Worm (Caenorhabditis elegans): ENCODE results near the gene unc-22.

The unc-22 gene

DNA sequence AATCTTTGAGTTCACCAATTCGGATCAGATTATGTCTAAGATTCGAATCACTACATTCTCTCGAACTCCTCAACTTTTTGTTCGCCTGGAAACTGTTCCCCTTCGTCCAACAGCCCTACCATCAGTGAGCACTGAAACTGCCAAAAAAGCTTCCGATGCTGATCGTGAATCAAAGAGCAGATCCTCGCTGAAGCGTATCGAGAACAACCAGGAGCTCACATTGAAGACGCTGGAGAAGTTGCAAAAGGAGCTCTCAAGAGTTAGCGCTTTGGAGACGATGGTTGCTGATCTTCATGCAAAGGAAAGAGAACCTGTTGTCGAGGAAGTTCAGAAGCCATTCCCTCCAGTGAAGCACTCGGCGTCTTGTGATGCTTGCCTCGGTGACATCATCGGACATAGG is 24.0 kb upstream of the unc-22 start:
- TF ChIP-seq skn-1 (tag; optimal IDR thresholded peaks at IDR 0.05) (peak; percentile 7), ztf-4 (tag; optimal IDR thresholded peaks at IDR 0.05) (peak; percentile 4), lin-39 (tag; optimal IDR thresholded peaks at IDR 0.05) (no peak), fos-1 (tag; optimal IDR thresholded peaks at IDR 0.05) (no peak)

DNA sequence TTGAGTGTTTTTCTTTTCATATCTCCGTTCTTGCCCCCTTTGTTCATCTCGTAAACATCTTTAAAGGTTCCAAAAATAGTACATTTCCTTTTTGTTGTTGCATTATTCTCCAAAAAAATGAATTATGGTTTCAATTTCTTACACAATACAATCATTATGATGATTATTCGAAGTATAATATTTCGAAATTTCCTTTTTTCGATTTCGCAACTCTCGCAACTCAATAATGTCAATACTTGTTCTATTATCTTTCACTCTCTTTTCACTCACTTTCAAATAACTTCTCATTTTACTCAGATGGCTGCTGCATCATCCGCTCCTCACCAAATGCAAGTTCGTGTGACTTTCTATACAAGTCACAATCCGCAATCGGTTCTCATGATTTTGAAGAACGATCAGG is 23.2 kb upstream of the unc-22 start, which contains the start of gene sqst-1:
Gene sqst-1, plus strand, starts transcription at position 298 of the 400 bp plus-strand sequence.
- TF ChIP-seq mep-1 (tag; optimal IDR thresholded peaks at IDR 0.05) (peak; percentile 11), nhr-11 (tag; optimal IDR thresholded peaks at IDR 0.05) (no peak), snpc-4 (tag; optimal IDR thresholded peaks at IDR 0.05) (no peak), zag-1 (tag; optimal IDR thresholded peaks at IDR 0.05) (no peak), unc-86 (tag; optimal IDR thresholded peaks at IDR 0.05) (no peak), blmp-1 (tag; optimal IDR thresholded peaks at IDR 0.05) (peak; percentile 26), nhr-237 (tag; optimal IDR thresholded peaks at IDR 0.05) (no peak), skn-1 (tag; optimal IDR thresholded peaks at IDR 0.05) (peak; percentile 99), nhr-77 (tag; optimal IDR thresholded peaks at IDR 0.05) (no peak), unc-62 (GFP tag; optimal IDR thresholded peaks at IDR 0.05) (no peak)

DNA sequence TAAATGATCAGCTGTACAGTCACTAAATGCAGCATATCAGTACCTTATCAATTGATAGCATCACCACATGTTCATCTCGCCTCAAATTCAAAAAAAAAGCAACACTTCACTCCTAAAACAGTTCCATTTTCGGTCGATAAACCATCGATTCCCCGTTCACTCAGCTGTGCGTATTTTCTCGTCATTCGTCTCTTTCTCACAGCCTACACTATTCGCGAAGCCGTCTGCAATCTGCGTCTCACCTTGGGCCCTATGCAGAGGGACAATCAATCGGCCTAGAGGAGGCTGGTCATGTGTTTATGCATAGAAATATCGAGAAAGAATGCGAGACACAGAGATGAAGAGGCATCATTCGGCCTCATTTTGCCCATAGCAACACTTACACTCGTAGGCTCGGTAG is 21.6 kb upstream of the unc-22 start:
- peak; percentile 44 for TF ChIP-seq blmp-1 (tag; optimal IDR thresholded peaks at IDR 0.05)
- peak; percentile 92 for TF ChIP-seq nhr-71 (tag; optimal IDR thresholded peaks at IDR 0.05)
- peak; percentile 36 for TF ChIP-seq pax-3 (tag; optimal IDR thresholded peaks at IDR 0.05)
- peak; percentile 68 for TF ChIP-seq lir-3 (tag; optimal IDR thresholded peaks at IDR 0.05; ENCODE audit: poor library complexity)
- TF ChIP-seq lin-14 (GFP tag; optimal IDR thresholded peaks at IDR 0.05): peak; percentile 95
- peak; percentile 50 for TF ChIP-seq grh-1 (GFP tag; IDR thresholded peaks at IDR 0.05)
- TF ChIP-seq lsy-2 (tag; optimal IDR thresholded peaks at IDR 0.05): peak; percentile 72 to 83
- peak; percentile 62 to 86 for TF ChIP-seq lin-35 (GFP tag; optimal IDR thresholded peaks at IDR 0.05)
- peak; percentile 27 for TF ChIP-seq egl-13 (tag; optimal IDR thresholded peaks at IDR 0.05)
- peak; percentile 83 for TF ChIP-seq C16A3.4 (tag; optimal IDR thresholded peaks at IDR 0.05)
- no peak for TF ChIP-seq hpl-2 (GFP tag; optimal IDR thresholded peaks at IDR 0.05)
- no peak for TF ChIP-seq sox-4 (tag; optimal IDR thresholded peaks at IDR 0.05)
- peak; percentile 72 for TF ChIP-seq nhr-90 (tag; optimal IDR thresholded peaks at IDR 0.05; ENCODE audit: poor library complexity)
- peak; percentile 73 for TF ChIP-seq nhr-19 (GFP tag; conservative IDR thresholded peaks at IDR 0.05)
- peak; percentile 54; the same call in 1 of the 2 replicates for TF ChIP-seq isw-1 (GFP tag; IDR thresholded peaks at IDR 0.05)
- TF ChIP-seq ama-1 (optimal IDR thresholded peaks at IDR 0.05): peak; percentile 63
- peak in 1 of 2 experiments; percentile 86 for TF ChIP-seq mdl-1 (tag; optimal IDR thresholded peaks at IDR 0.05)
- TF ChIP-seq F16B12.6 (tag; optimal IDR thresholded peaks at IDR 0.05): peak; percentile 67
- peak; percentile 66 for TF ChIP-seq lin-13 (GFP tag; optimal IDR thresholded peaks at IDR 0.05)
- peak; percentile 69 for TF ChIP-seq nhr-11 (tag; optimal IDR thresholded peaks at IDR 0.05)
- no peak for TF ChIP-seq lin-39 (tag; optimal IDR thresholded peaks at IDR 0.05)
- TF ChIP-seq pqm-1 (tag; optimal IDR thresholded peaks at IDR 0.05): no peak
- peak; percentile 93 for TF ChIP-seq nhr-20 (tag; optimal IDR thresholded peaks at IDR 0.05)
- TF ChIP-seq dpl-1 (GFP tag; optimal IDR thresholded peaks at IDR 0.05): peak; percentile 60 to 70 (median 63)
- no peak for TF ChIP-seq hlh-17 (GFP tag; optimal IDR thresholded peaks at IDR 0.05; ENCODE audit: borderline replicate concordance)
- peak; percentile 63 for TF ChIP-seq nhr-77 (tag; optimal IDR thresholded peaks at IDR 0.05)
- peak; percentile 66 for TF ChIP-seq dsc-1 (tag; optimal IDR thresholded peaks at IDR 0.05)
- no peak for TF ChIP-seq C34B4.2 (tag; optimal IDR thresholded peaks at IDR 0.05)
- TF ChIP-seq jun-1 (tag; optimal IDR thresholded peaks at IDR 0.05): peak; percentile 81
- peak; percentile 67 for TF ChIP-seq fos-1 (tag; optimal IDR thresholded peaks at IDR 0.05)
- no peak for TF ChIP-seq alr-1 (tag; optimal IDR thresholded peaks at IDR 0.05; ENCODE audit: borderline replicate concordance)
- TF ChIP-seq ztf-11 (tag; optimal IDR thresholded peaks at IDR 0.05): peak in 1 of 2 experiments; percentile 55
- peak; percentile 85 for TF ChIP-seq ztf-4 (tag; optimal IDR thresholded peaks at IDR 0.05)
- peak; percentile 8; the same call in 1 of the 2 replicates for TF ChIP-seq ceh-88 (GFP tag; IDR thresholded peaks at IDR 0.05)
- TF ChIP-seq ceh-8 (GFP tag; optimal IDR thresholded peaks at IDR 0.05): no peak
- TF ChIP-seq sup-37 (GFP tag; optimal IDR thresholded peaks at IDR 0.05): no peak
- peak; percentile 47 for TF ChIP-seq nhr-237 (tag; optimal IDR thresholded peaks at IDR 0.05)
- no peak for TF ChIP-seq pag-3 (tag; optimal IDR thresholded peaks at IDR 0.05; ENCODE audit: borderline replicate concordance, insufficient read depth)
- TF ChIP-seq ceh-82 (tag; optimal IDR thresholded peaks at IDR 0.05): peak; percentile 51 to 82 (median 72)
- peak; percentile 85 for TF ChIP-seq nhr-47 (tag; optimal IDR thresholded peaks at IDR 0.05)
- peak; percentile 93 for TF ChIP-seq nhr-85 (tag)
- TF ChIP-seq unc-86 (tag; optimal IDR thresholded peaks at IDR 0.05): peak; percentile 65
